Worm (Caenorhabditis elegans) whole organism, L4/young adult: Measurements from ENCODE around the gene srh-118.
"Not testable (repeated sequence)": the region's sequence is repeated elsewhere in the genome, so short reads cannot be mapped to it uniquely, and the experiment has no call there.

Experiments used
- W03F9.2 ChIP-seq: fragments of 150-350 bp; optimal IDR thresholded peaks from 2 replicates; lab custom pipeline; 2014; ENCODE audit warnings: missing biosample characterization, missing genetic modification characterization
- dao-5 ChIP-seq: sonication (generic microtip); optimal IDR thresholded peaks from 2 replicates; lab custom pipeline; 2016; ENCODE audit warnings: missing genotype, missing genetic modification characterization, moderate library complexity, missing compliant biosample characterization
- him-1 ChIP-seq: sonication (generic microtip); optimal IDR thresholded peaks from 2 replicates; lab custom pipeline; 2016; ENCODE audit warnings: missing genotype, missing genetic modification reagents, missing genetic modification characterization, missing compliant biosample characterization

The srh-118 gene

DNA sequence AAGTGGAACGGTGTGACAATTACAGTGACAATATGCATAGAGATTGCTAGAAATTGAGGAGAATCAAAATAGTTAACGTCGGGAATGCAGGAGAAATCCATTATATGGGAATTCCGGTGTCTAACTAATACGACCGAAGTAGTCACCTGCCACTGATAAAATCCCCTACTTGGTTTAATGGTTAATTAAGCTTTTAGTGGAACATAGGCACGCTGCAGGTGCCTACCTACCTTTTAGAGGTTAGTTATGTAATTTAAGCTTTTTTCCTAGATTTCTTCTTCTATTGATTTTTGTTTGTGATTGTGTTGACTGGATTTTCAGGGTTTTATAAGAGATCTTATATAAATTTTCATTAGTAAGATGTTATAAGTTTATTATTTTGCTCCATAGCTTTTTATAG, 39.8 kb downstream of the srh-118 start, which contains the start of gene srh-203:
Gene srh-203 (minus strand): TSS at position 101 of the 400 bp plus-strand sequence.
- TF ChIP-seq him-1, W03F9.2, dao-5: not testable (repeated sequence)

DNA sequence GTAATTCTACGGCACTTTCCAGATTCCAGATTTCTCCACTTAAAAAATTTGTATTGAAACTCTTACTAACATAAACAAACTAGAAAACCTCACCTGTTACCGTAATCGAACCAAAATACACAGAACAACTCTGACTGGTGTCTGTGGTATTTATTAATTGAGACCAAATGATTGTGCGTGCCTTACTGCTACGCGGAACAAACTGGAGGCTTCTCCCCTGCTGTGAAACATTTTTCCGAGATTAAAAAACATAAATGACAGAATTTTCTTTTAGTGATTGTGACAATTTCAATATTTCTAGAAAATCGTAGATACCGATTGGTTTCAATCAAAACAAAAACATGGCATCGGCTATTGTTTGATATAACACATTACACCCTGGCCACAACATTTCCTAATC, 46.1 kb downstream of the srh-118 start:
- TF ChIP-seq W03F9.2: no peak
- no peak for TF ChIP-seq dao-5
- TF ChIP-seq him-1: no peak
